Worm (Caenorhabditis elegans) whole organism, L4 larva: ENCODE measurements around the gene C30G12.6.
A peak's percentile ranks its signal among the peaks of the same experiment; 100 is the strongest.

ENCODE experiments used
- F10B5.3 ChIP-seq: sonication (generic microtip); optimal IDR thresholded peaks from 2 replicates; lab custom pipeline; 2016; ENCODE audit warnings: mild to moderate bottlenecking, missing genetic modification characterization, missing compliant biosample characterization
- F26F4.8 ChIP-seq: fragments of 200-800 bp; sonication (Bioruptor generic); conservative IDR thresholded peaks from 2 replicates; pipeline ENCODE4 v1.3.6; 2022; ENCODE audit warnings: missing genetic modification characterization, missing compliant biosample characterization
- F49E8.2 ChIP-seq: sonication (generic microtip); optimal IDR thresholded peaks from 2 replicates; lab custom pipeline; 2016; ENCODE audit warnings: missing compliant biosample characterization, mild to moderate bottlenecking, missing genetic modification characterization, borderline replicate concordance
- R02D3.7 ChIP-seq: fragments of 150-350 bp; sonication (generic microtip); optimal IDR thresholded peaks from 3 replicates; lab custom pipeline; 2014; ENCODE audit warnings: missing biosample characterization, missing genetic modification characterization
- T20F7.1 ChIP-seq: fragments of 200-800 bp; sonication (Bioruptor generic); optimal IDR thresholded peaks from 2 replicates; lab custom pipeline; 2018; ENCODE audit warnings: mild to moderate bottlenecking, missing genetic modification characterization, missing compliant biosample characterization
- Y48G9A.11 ChIP-seq: fragments of 200-800 bp; sonication (Bioruptor generic); IDR thresholded peaks from 2 replicates; pipeline ENCODE4 v1.3.6; 2022; ENCODE audit warnings: missing genetic modification reagents, missing genetic modification characterization, missing compliant biosample characterization
- ces-1 ChIP-seq: fragments of 150-350 bp; sonication (generic microtip); optimal IDR thresholded peaks from 4 replicates; lab custom pipeline; 2014; ENCODE audit warnings: missing biosample characterization, missing genetic modification reagents, missing genetic modification characterization
- daf-16 ChIP-seq, 3 experiments: sonication (generic microtip); optimal IDR thresholded peaks; 2 replicates each; lab custom pipeline; 2016 to 2017; ENCODE audit warnings: missing genetic modification characterization in 3 of 3, missing genetic modification reagents in 3 of 3, mild to moderate bottlenecking in 2 of 3, missing compliant biosample characterization in 2 of 3, missing biosample characterization in 1 of 3, moderate library complexity in 1 of 3
- daf-19 ChIP-seq: fragments of 200-800 bp; sonication (Bioruptor generic); conservative IDR thresholded peaks from 2 replicates; pipeline ENCODE4 v1.3.6; 2022; ENCODE audit warnings: missing genetic modification characterization, missing compliant biosample characterization
- dmd-6 ChIP-seq: fragments of 200-800 bp; sonication (Bioruptor generic); IDR thresholded peaks from 2 replicates; pipeline ENCODE4 v1.3.6; 2022; ENCODE audit warnings: missing genetic modification reagents, missing genetic modification characterization, missing compliant biosample characterization
- dve-1 ChIP-seq: sonication (generic microtip); optimal IDR thresholded peaks from 2 replicates; lab custom pipeline; 2017; ENCODE audit warnings: antibody characterized with exemption, mild to moderate bottlenecking, missing genetic modification characterization, missing compliant biosample characterization; ENCODE audit not compliant: insufficient read depth
- egl-27 ChIP-seq: sonication (generic microtip); optimal IDR thresholded peaks from 3 replicates; lab custom pipeline; 2017; ENCODE audit warnings: missing biosample characterization, missing genetic modification reagents, missing genetic modification characterization
- hlh-11 ChIP-seq: fragments of 200-800 bp; sonication (Bioruptor generic); optimal IDR thresholded peaks from 2 replicates; lab custom pipeline; 2018; ENCODE audit warnings: mild to moderate bottlenecking, missing genetic modification characterization, missing compliant biosample characterization
- hlh-30 ChIP-seq: sonication (generic microtip); optimal IDR thresholded peaks from 2 replicates; lab custom pipeline; 2017; ENCODE audit warnings: antibody characterized with exemption, mild to moderate bottlenecking, missing genetic modification characterization, missing compliant biosample characterization; ENCODE audit not compliant: insufficient read depth
- hmg-1.1 ChIP-seq: fragments of 200-800 bp; sonication (Bioruptor generic); IDR thresholded peaks from 2 replicates; pipeline ENCODE4 v1.3.6; 2022; ENCODE audit warnings: missing genetic modification reagents, missing genetic modification characterization, missing compliant biosample characterization
- lin-15B ChIP-seq: fragments of 150-350 bp; sonication (generic microtip); optimal IDR thresholded peaks from 3 replicates; lab custom pipeline; 2014; ENCODE audit warnings: missing biosample characterization, missing genetic modification characterization
- lin-39 ChIP-seq: fragments of 150-350 bp; optimal IDR thresholded peaks from 2 replicates; lab custom pipeline; 2014; ENCODE audit warnings: missing biosample characterization, missing genetic modification reagents, missing genetic modification characterization
- lir-3 ChIP-seq: sonication (generic microtip); optimal IDR thresholded peaks from 2 replicates; lab custom pipeline; 2016; ENCODE audit warnings: mild to moderate bottlenecking, missing genetic modification characterization, missing compliant biosample characterization
- lsy-2 ChIP-seq, 2 experiments: fragments of 150-350 bp in 1 of 2; sonication (generic microtip) in 1 of 2; optimal IDR thresholded peaks; 2 replicates each; lab custom pipeline; 2014 to 2017; ENCODE audit warnings: missing biosample characterization in 2 of 2, missing genetic modification characterization in 2 of 2
- madf-9 ChIP-seq: fragments of 200-800 bp; sonication (Bioruptor generic); conservative IDR thresholded peaks from 2 replicates; pipeline ENCODE4 v1.3.6; 2022; ENCODE audit warnings: missing genetic modification reagents, missing genetic modification characterization, missing compliant biosample characterization
- mdt-29 ChIP-seq: fragments of 200-800 bp; sonication (Bioruptor generic); IDR thresholded peaks from 2 replicates; pipeline ENCODE4 v1.3.6; 2022; ENCODE audit warnings: missing genetic modification reagents, missing genetic modification characterization, missing compliant biosample characterization
- nhr-25 ChIP-seq: sonication (generic microtip); optimal IDR thresholded peaks from 2 replicates; lab custom pipeline; 2017; ENCODE audit warnings: missing genetic modification characterization, mild to moderate bottlenecking, missing compliant biosample characterization, antibody characterized with exemption, moderate library complexity, borderline replicate concordance; ENCODE audit not compliant: insufficient read depth
- nhr-28 ChIP-seq: fragments of 150-350 bp; optimal IDR thresholded peaks from 2 replicates; lab custom pipeline; 2014; ENCODE audit warnings: missing biosample characterization, missing genetic modification characterization
- nhr-41 ChIP-seq: fragments of 200-800 bp; sonication (Bioruptor generic); IDR thresholded peaks from 2 replicates; pipeline ENCODE4 v1.3.6; 2022; ENCODE audit warnings: missing genetic modification reagents, missing genetic modification characterization, missing compliant biosample characterization
- nhr-48 ChIP-seq: sonication (generic microtip); optimal IDR thresholded peaks from 2 replicates; lab custom pipeline; 2016; ENCODE audit warnings: mild to moderate bottlenecking, missing genetic modification characterization, missing compliant biosample characterization
- nhr-6 ChIP-seq: fragments of 150-350 bp; optimal IDR thresholded peaks from 2 replicates; lab custom pipeline; 2014; ENCODE audit warnings: missing biosample characterization, missing genetic modification characterization
- nhr-76 ChIP-seq: fragments of 150-350 bp; optimal IDR thresholded peaks from 2 replicates; lab custom pipeline; 2014; ENCODE audit warnings: missing biosample characterization, missing genetic modification characterization
- nhr-77 ChIP-seq: fragments of 150-350 bp; optimal IDR thresholded peaks from 2 replicates; lab custom pipeline; 2014; ENCODE audit warnings: missing biosample characterization, missing genetic modification characterization
- pqm-1 ChIP-seq: sonication (generic microtip); optimal IDR thresholded peaks from 2 replicates; lab custom pipeline; 2017; ENCODE audit warnings: missing biosample characterization, missing genetic modification characterization
- sdz-12 ChIP-seq: fragments of 200-800 bp; sonication (Bioruptor generic); optimal IDR thresholded peaks from 2 replicates; lab custom pipeline; 2018; ENCODE audit warnings: mild to moderate bottlenecking, missing genetic modification characterization, missing compliant biosample characterization
- set-16 ChIP-seq: fragments of 200-800 bp; sonication (Bioruptor generic); IDR thresholded peaks from 2 replicates; pipeline ENCODE4 v1.3.6; 2022; ENCODE audit warnings: missing genetic modification reagents, missing genetic modification characterization, missing compliant biosample characterization
- spr-3 ChIP-seq: fragments of 200-800 bp; sonication (Bioruptor generic); optimal IDR thresholded peaks from 2 replicates; lab custom pipeline; 2018; ENCODE audit warnings: mild to moderate bottlenecking, missing genetic modification characterization, missing compliant biosample characterization
- unc-130 ChIP-seq: sonication (generic microtip); optimal IDR thresholded peaks from 2 replicates; lab custom pipeline; 2016; ENCODE audit warnings: missing genetic modification reagents, missing genetic modification characterization, missing compliant biosample characterization
- unc-39 ChIP-seq: sonication (generic microtip); optimal IDR thresholded peaks from 2 replicates; lab custom pipeline; 2017; ENCODE audit warnings: missing biosample characterization, missing genetic modification characterization
- unc-62 ChIP-seq, 3 experiments: fragments of 150-350 bp in 1 of 3; sonication (generic microtip); optimal IDR thresholded peaks in 2 of 3; peaks in 1 of 3; 1 replicate in 1 of 3; 2 replicates in 2 of 3; lab custom pipeline; 2014 to 2017; ENCODE audit warnings: missing biosample characterization in 3 of 3, missing genetic modification characterization in 3 of 3, missing genetic modification reagents in 3 of 3, missing genotype in 1 of 3
- ztf-7 ChIP-seq: fragments of 150-350 bp; optimal IDR thresholded peaks from 2 replicates; lab custom pipeline; 2014; ENCODE audit warnings: missing biosample characterization, missing genetic modification characterization

Gene C30G12.6

DNA sequence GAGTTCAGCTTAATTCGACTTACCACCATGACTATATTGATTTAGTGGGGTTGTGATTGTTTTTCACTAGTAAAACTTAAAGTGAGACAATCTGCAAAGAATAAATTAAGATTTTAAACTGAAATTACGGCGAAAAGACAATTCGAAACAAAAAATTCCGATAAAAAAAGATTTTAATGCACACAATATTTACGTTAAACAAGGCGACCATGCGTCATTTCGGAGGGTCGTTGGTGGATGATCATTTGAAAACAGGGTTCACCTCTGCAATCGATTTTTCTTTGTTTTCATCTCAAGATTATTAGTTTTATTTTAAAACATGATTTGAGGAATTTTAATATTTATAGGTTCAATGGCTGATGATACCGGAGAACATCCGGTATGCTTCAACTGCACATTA lies 42.7 kb downstream of the C30G12.6 start, which contains the start of gene lsm-4:
Gene lsm-4 (minus strand): TSS at position 91 of the 400 bp plus-strand sequence.
- TF ChIP-seq F26F4.8 (GFP tag; lab: Robert Waterston, UW) (no peak), R02D3.7 (tag; lab: Kevin White, UChicago) (no peak), nhr-41 (no peak), F49E8.2 (no peak), ztf-7 (tag; lab: Kevin White, UChicago) (no peak), T20F7.1 (GFP tag; lab: Kevin White, UChicago) (peak; percentile 92), nhr-48 (tag; lab: Kevin White, UChicago) (no peak), unc-130 (GFP tag; lab: Kevin White, UChicago) (no peak), nhr-76 (tag; lab: Kevin White, UChicago) (no peak), lin-39 (tag; lab: Kevin White, UChicago) (no peak), Y48G9A.11 (GFP tag; lab: Robert Waterston, UW) (peak; percentile 73; the same call in 1 of the 2 replicates), daf-19 (GFP tag; lab: Robert Waterston, UW) (no peak), mdt-29 (GFP tag; lab: Robert Waterston, UW) (no peak), madf-9 (GFP tag; lab: Robert Waterston, UW) (no peak), daf-16 (GFP tag; optimal IDR thresholded peaks at IDR 0.05; lab: Kevin White, UChicago) (no peak), daf-16 (tag; optimal IDR thresholded peaks at IDR 0.05; lab: Kevin White, UChicago) (peak; percentile 11), egl-27 (tag; lab: Kevin White, UChicago) (no peak), nhr-25 (tag; lab: Kevin White, UChicago) (no peak), nhr-6 (tag; lab: Kevin White, UChicago) (no peak), F10B5.3 (tag; lab: Kevin White, UChicago) (no peak), lsy-2 (tag; optimal IDR thresholded peaks at IDR 0.05; lab: Kevin White, UChicago) (peak in 1 of 2 experiments; percentile 25)

- TF ChIP-seq hmg-1.1 (no peak), madf-9 (GFP tag; lab: Robert Waterston, UW) (no peak), hlh-30 (tag; lab: Kevin White, UChicago) (peak; percentile 25), lir-3 (tag; lab: Kevin White, UChicago) (peak; percentile 5), set-16 (GFP tag; lab: Robert Waterston, UW) (no peak), lin-15B (tag; lab: Kevin White, UChicago) (no peak), pqm-1 (tag; lab: Kevin White, UChicago) (peak; percentile 76), T20F7.1 (GFP tag; lab: Kevin White, UChicago) (peak; percentile 46), lsy-2 (tag; optimal IDR thresholded peaks at IDR 0.05; lab: Kevin White, UChicago) (peak in 1 of 2 experiments; percentile 3), dve-1 (tag; lab: Kevin White, UChicago) (peak; percentile 45), nhr-6 (tag; lab: Kevin White, UChicago) (peak; percentile 50), unc-39 (no peak), nhr-28 (peak; percentile 98), spr-3 (no peak), unc-62 (GFP tag; optimal IDR thresholded peaks at IDR 0.05 in 1 of 2; lab: Kevin White, UChicago) (no peak), unc-62 (tag; optimal IDR thresholded peaks at IDR 0.05; lab: Kevin White, UChicago) (no peak), sdz-12 (GFP tag; lab: Kevin White, UChicago) (no peak), daf-16 (GFP tag; optimal IDR thresholded peaks at IDR 0.05; lab: Kevin White, UChicago) (no peak), daf-16 (tag; optimal IDR thresholded peaks at IDR 0.05; lab: Kevin White, UChicago) (peak; percentile 37), nhr-77 (peak; percentile 40), ces-1 (GFP tag; lab: Kevin White, UChicago) (no peak), dmd-6 (GFP tag; lab: Robert Waterston, UW) (peak; percentile 53), hlh-11 (peak; percentile 46)
- TF ChIP-seq, all 104 proteins: peak for 12
Measured at ce11 chrII:7251978-7252377, 43.8 kb downstream of the C30G12.6 start, which contains the start of the genes prx-13 and ada-2. Gene prx-13, minus strand, starts transcription at chrII:7252015. Gene ada-2, plus strand, starts transcription at chrII:7252259.
